Fruit fly (Drosophila melanogaster) whole organism: ENCODE results near the gene CG31253.

Experiments
- CG8478 ChIP-seq: fragments of >200 bp; optimal IDR thresholded peaks from 2 replicates; lab custom pipeline; 2018; ENCODE audit warnings: inconsistent platforms
- Dll ChIP-seq: fragments of >200 bp; optimal IDR thresholded peaks from 2 replicates; lab custom pipeline; 2017

DNA sequence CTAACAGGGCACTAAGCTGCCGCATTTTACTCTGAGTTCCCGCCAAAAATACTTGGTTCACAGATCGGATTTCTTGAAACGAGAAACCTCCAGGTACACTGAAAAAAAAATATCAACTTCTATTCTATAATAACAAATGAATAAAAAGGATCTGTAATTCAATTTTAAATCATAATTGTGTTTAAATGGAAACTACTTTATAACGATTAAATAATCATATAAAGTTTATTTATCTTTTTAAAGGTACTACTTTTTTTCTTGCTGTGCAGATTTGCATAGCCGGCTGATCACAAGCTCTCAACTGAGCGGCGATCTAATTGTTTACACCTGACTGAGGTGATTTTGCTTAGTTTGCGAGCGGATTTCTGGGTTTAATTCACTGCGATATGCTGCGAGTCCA lies 27.0 kb upstream of the CG31253 start:
- TF ChIP-seq Dll (lab: Kevin White, UChicago) (no peak), CG8478 (lab: Kevin White, UChicago) (no peak)
